Fruit fly (Drosophila melanogaster) whole organism, pupa: Measurements from ENCODE around the gene CG5906.

Experiments
- CG10348 ChIP-seq: fragments of 200-800 bp; sonication (Bioruptor generic); IDR thresholded peaks from 2 replicates; pipeline ENCODE4 v1.3.6; 2022; ENCODE audit warnings: missing biosample characterization, missing genetic modification characterization
- CG12605 ChIP-seq: fragments of 200-800 bp; sonication (Bioruptor generic); IDR thresholded peaks from 2 replicates; pipeline ENCODE4 v1.3.6; 2022; ENCODE audit warnings: missing biosample characterization, missing genetic modification characterization
- CG13204 ChIP-seq: fragments of 200-800 bp; sonication (Bioruptor generic); optimal IDR thresholded peaks from 2 replicates; lab custom pipeline; 2018; ENCODE audit warnings: missing biosample characterization, mild to moderate bottlenecking, missing genetic modification characterization, moderate library complexity
- CG14655 ChIP-seq: fragments of 200-800 bp; sonication (Bioruptor generic); optimal IDR thresholded peaks from 3 replicates; lab custom pipeline; 2017; ENCODE audit warnings: mild to moderate bottlenecking, missing biosample characterization, missing genetic modification reagents, missing genetic modification characterization
- CG15710 ChIP-seq: fragments of 200-800 bp; sonication (Bioruptor generic); optimal IDR thresholded peaks from 2 replicates; lab custom pipeline; 2018; ENCODE audit warnings: missing biosample characterization, mild to moderate bottlenecking, missing genetic modification characterization, moderate library complexity
- CG17806 ChIP-seq: fragments of 200-800 bp; sonication (Bioruptor generic); optimal IDR thresholded peaks from 2 replicates; lab custom pipeline; 2018; ENCODE audit warnings: missing biosample characterization, mild to moderate bottlenecking, missing genetic modification characterization, moderate library complexity
- CG32121 ChIP-seq: fragments of 200-800 bp; sonication (Bioruptor generic); IDR thresholded peaks from 2 replicates; pipeline ENCODE4 v1.3.6; 2022; ENCODE audit warnings: missing biosample characterization, missing genetic modification characterization
- CG34367 ChIP-seq: fragments of 200-800 bp; sonication (Bioruptor generic); optimal IDR thresholded peaks from 2 replicates; lab custom pipeline; 2018; ENCODE audit warnings: missing biosample characterization, mild to moderate bottlenecking, missing genetic modification characterization
- CG4496 ChIP-seq: fragments of 200-800 bp; sonication (Bioruptor generic); IDR thresholded peaks from 3 replicates; pipeline ENCODE4 v1.3.6; 2022; ENCODE audit warnings: missing biosample characterization, missing genetic modification characterization
- CG8159 ChIP-seq: fragments of 200-800 bp; sonication (Bioruptor generic); optimal IDR thresholded peaks from 3 replicates; lab custom pipeline; 2018; ENCODE audit warnings: missing biosample characterization, mild to moderate bottlenecking, missing genetic modification characterization, moderate library complexity
- CG8301 ChIP-seq: fragments of 200-800 bp; sonication (Bioruptor generic); optimal IDR thresholded peaks from 2 replicates; lab custom pipeline; 2018; ENCODE audit warnings: missing biosample characterization, mild to moderate bottlenecking, missing genetic modification characterization
- CG9948 ChIP-seq: fragments of 200-800 bp; sonication (Bioruptor generic); optimal IDR thresholded peaks from 2 replicates; lab custom pipeline; 2018; ENCODE audit warnings: missing biosample characterization, mild to moderate bottlenecking, missing genetic modification characterization, moderate library complexity
- D1 ChIP-seq: fragments of 200-800 bp; sonication (Bioruptor generic); optimal IDR thresholded peaks from 2 replicates; lab custom pipeline; 2018; ENCODE audit warnings: missing biosample characterization, mild to moderate bottlenecking, missing genetic modification characterization, moderate library complexity
- EcR ChIP-seq: fragments of 200-800 bp; sonication (Bioruptor generic); optimal IDR thresholded peaks from 3 replicates; lab custom pipeline; 2019; ENCODE audit warnings: missing biosample characterization, missing genetic modification characterization, mild to moderate bottlenecking, moderate library complexity, missing genetic modification reagents
- Ets98B ChIP-seq: fragments of 200-800 bp; sonication (Bioruptor generic); IDR thresholded peaks from 2 replicates; pipeline ENCODE4 v1.3.6; 2022; ENCODE audit warnings: missing biosample characterization, missing genetic modification characterization
- Snoo ChIP-seq: fragments of 200-800 bp; sonication (Bioruptor generic); optimal IDR thresholded peaks from 3 replicates; lab custom pipeline; 2017; ENCODE audit warnings: missing biosample characterization, mild to moderate bottlenecking, missing genetic modification characterization, inconsistent platforms
- rn ChIP-seq: fragments of 200-800 bp; sonication (Bioruptor generic); IDR thresholded peaks from 2 replicates; pipeline ENCODE4 v1.3.6; 2022; ENCODE audit warnings: missing biosample characterization, missing genetic modification characterization

The CG5906 gene

DNA sequence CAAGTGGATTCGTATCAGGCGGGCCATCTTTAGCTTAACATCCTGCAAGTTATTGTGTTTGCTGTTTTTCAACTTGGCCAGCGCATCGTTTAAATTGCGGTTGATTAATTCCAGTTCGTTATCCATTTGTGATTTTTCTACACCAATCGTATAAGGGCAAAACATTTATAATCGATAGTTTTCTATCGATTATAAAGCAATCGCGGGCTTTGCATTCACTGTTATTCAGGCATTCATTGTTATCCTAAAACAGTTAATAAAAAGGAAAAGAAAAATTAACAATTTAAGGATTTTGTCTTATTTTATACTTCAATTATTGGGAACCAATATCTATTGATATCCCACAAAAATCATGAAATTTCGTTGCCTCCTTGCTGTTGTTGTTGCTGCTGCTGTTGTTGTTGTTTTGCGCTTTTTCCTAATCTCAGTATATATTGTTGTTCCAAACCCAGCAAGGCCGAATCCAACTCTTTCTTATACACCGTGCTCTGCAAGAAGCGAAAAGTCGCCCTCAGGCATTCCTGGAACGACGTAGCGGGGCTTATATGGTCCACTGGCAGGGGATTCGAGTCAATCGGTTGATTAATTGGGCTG, 45.4 kb downstream of the CG5906 start, which contains the start of gene CG32095:
TSS of gene CG32095 (minus strand) at position 173 of the 594 bp plus-strand sequence.
- TF ChIP-seq CG10348 (GFP tag; lab: Robert Waterston, UW) (no peak), CG17806 (no peak), CG14655 (GFP tag; lab: Kevin White, UChicago) (no peak), CG13204 (GFP tag; lab: Kevin White, UChicago) (no peak), CG12605 (GFP tag; lab: Robert Waterston, UW) (no peak), rn (no peak), D1 (tag; lab: Kevin White, UChicago) (no peak)

DNA sequence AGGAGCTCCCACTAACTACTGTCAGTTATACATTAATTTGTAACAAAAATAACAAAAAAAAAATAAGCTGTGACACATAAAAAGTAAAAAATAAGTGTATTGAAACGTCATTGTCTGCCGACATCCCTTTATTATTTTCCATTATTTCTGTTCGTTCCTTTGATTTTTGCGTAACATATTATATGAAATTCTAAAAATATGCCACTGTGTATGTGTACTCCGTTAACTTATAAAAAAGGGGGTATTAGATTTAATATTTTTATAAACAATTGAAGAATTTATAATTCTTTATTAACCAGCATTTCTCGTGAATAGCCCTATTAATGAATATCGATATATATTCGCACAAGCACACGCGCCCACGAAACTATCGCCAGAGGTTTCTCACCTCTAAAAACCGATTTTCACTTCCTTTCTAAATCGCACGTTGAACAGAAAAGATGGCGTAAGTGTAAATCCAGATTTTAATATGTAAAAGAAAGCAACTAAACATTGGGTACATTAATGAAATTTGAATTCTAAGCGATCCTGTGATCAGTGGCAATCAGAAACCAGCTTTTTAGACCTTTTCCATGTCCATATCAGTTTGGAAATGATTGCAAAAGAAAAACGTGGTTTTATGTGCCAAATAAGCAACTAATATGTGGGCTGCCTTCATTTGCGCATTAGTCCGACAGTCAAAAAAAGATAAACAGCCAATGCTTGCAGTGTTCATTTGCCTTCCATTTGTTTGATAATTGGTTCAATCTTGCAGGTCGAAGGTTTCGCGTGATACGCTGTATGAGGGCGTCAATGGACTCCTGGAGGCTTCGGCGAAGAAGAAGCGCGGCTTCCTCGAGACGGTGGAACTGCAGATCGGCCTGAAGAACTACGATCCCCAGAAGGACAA, 48.4 kb downstream of the CG5906 start, which contains the start of gene RpL10Ab:
TSS of gene RpL10Ab (plus strand) at position 406 of the 889 bp plus-strand sequence.
- TF ChIP-seq CG12605 (GFP tag; lab: Robert Waterston, UW) (no peak; the same call in 1 of the 2 replicates), Ets98B (peak; percentile 34; the same call in 1 of the 2 replicates), CG32121 (GFP tag; lab: Robert Waterston, UW) (peak; percentile 52), CG15710 (peak; percentile 38), Snoo (tag; lab: Kevin White, UChicago) (peak; percentile 65), CG8159 (tag; lab: Kevin White, UChicago) (peak; percentile 70), CG4496 (GFP tag; lab: Robert Waterston, UW) (peak; percentile 69; the same call in 2 of the 3 replicates), CG34367 (peak; percentile 42), CG10348 (GFP tag; lab: Robert Waterston, UW) (peak; percentile 21; the same call in 1 of the 2 replicates), CG9948 (peak; percentile 7), CG14655 (GFP tag; lab: Kevin White, UChicago) (no peak), EcR (GFP tag; lab: Kevin White, UChicago) (no peak)
- TF ChIP-seq, all 21 proteins: peak for 9

DNA sequence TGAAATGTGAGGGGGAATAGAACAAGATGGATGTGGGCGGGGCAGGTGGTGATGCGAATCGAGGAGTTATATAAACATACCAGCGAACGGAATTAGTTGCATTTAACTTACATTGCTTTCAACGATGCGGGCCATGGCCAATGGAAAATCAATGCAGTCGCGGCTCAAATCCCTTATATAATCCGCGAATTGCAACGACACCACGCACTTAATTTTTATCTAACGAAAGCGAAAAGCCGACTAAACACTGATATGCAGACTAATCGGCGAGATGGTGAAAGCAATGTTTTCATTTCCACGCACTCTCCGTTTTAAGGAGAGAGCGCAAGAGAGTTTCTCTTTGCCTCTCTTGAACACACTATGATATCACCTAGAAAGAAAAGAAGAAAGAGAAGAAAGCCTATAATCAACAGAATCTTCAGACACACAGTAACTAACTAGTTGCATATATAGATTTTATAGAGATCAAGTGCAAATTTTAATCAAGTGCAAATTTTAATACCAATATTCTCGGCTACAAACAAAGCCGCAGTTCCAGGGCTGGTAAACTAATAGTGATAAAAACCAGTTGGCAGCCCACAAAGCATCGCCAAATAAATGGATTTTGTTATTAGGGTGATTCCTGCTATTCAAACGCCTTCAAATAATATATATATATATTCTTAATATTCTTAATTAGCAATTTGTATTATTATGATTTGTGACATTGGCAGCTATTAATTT, 49.2 kb downstream of the CG5906 start, which contains the start of the genes CG11597 and CG5946:
TSS of gene CG11597 (minus strand) at position 553 of the 723 bp plus-strand sequence.
TSS of gene CG5946 (minus strand) at position 553 of the 723 bp plus-strand sequence.
- TF ChIP-seq D1 (tag; lab: Kevin White, UChicago): no peak
- TF ChIP-seq CG8301: no peak
- 0 out of 2 replicates have a peak, but pooled peaks have one; percentile 10 for TF ChIP-seq CG12605 (GFP tag; lab: Robert Waterston, UW)
